Fruit fly (Drosophila melanogaster): Measurements from ENCODE around the gene CG9777.

CG9777 gene

DNA sequence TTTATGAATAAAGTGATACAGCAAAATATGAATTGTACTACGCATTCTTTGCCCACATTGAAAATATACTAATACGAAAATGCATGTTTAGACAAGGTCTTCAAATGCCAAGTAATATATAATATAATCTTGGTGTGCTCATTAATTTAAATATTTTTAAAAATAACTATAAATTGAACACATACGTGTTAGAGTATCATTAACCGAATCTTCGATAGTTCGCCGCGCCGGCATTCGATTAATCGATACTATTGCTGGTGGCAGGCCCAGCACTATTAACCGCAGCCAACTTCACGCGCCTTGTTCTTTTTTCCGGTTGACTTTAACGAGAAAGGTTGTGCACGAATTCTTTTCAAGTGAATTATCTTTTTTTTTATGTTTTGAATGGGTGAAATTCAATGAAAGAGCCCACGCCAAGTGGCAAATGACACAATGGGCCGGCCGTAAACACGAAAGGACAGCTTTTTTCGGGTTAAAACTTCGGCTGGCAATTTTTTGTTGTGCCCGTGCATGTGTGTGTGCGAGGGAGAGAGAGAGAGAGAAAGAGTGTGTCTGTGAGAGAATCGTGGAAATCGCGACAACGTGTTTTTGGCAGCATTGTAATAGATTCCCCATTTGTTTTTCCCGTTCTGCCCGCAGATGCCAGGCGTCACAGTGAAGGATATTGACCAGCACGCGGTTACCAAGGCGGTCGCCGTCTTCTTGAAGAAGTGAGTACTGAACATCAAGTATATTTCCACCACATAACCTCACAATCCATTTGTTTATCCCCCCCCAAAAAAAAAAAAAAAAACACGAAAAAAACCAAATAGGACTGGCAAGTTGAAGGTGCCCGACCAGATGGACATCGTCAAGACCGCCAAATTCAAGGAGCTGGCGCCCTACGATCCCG is 5.8 kb upstream of the CG9777 start, which contains the start of gene RpS19a (continued):
- TF ChIP-seq unc-4 (GFP tag; IDR thresholded peaks at IDR 0.05; ENCODE audit: partially characterized antibody) (no peak), pb (GFP tag; optimal IDR thresholded peaks at IDR 0.05) (peak; percentile 80), tup (GFP tag; optimal IDR thresholded peaks at IDR 0.05) (no peak), H2.0 (GFP tag; IDR thresholded peaks at IDR 0.05) (peak; percentile 61; the same call in 1 of the 2 replicates), Mrtf (GFP tag; IDR thresholded peaks at IDR 0.05) (peak; percentile 66; the same call in 2 of the 3 replicates), CG16815 (GFP tag; optimal IDR thresholded peaks at IDR 0.05) (peak; percentile 1), sna (GFP tag; IDR thresholded peaks at IDR 0.05; ENCODE audit: partially characterized antibody) (no peak), gem (tag; optimal IDR thresholded peaks at IDR 0.05) (peak; percentile 58), so (GFP tag; IDR thresholded peaks at IDR 0.05) (peak; percentile 75), ac (GFP tag; optimal IDR thresholded peaks at IDR 0.05) (peak; percentile 75), Hand (GFP tag; optimal IDR thresholded peaks at IDR 0.05) (peak; percentile 88), corto (GFP tag; optimal IDR thresholded peaks at IDR 0.05) (peak; percentile 2), Doc2 (GFP tag; IDR thresholded peaks at IDR 0.05) (no peak), CG12104 (GFP tag; optimal IDR thresholded peaks at IDR 0.05) (peak; percentile 84), lov (optimal IDR thresholded peaks at IDR 0.05) (no peak), lov (GFP tag; IDR thresholded peaks at IDR 0.05) (peak; percentile 94), bcd (GFP tag; optimal IDR thresholded peaks at IDR 0.05) (peak; percentile 82), crc (GFP tag; optimal IDR thresholded peaks at IDR 0.05) (peak; percentile 39), NfI (GFP tag; optimal IDR thresholded peaks at IDR 0.05) (peak; percentile 92), HmgZ (tag; optimal IDR thresholded peaks at IDR 0.05) (peak; percentile 28), Oli (tag; optimal IDR thresholded peaks at IDR 0.05) (peak; percentile 62), CG17912 (GFP tag; optimal IDR thresholded peaks at IDR 0.05) (peak; percentile 94), CG3281 (GFP tag; optimal IDR thresholded peaks at IDR 0.05) (peak; percentile 87), CG12391 (tag; optimal IDR thresholded peaks at IDR 0.05) (peak; percentile 72), CG13123 (GFP tag; optimal IDR thresholded peaks at IDR 0.05) (peak; percentile 91), Ets97D (GFP tag; optimal IDR thresholded peaks at IDR 0.05) (peak; percentile 99), CG10462 (GFP tag; optimal IDR thresholded peaks at IDR 0.05) (no peak), CG13287 (GFP tag; IDR thresholded peaks at IDR 0.05; ENCODE audit: partially characterized antibody) (no peak), CG2199 (GFP tag; IDR thresholded peaks at IDR 0.05) (peak; percentile 74; the same call in 1 of the 3 replicates), sqz (GFP tag; optimal IDR thresholded peaks at IDR 0.05) (peak; percentile 87), Lim3 (GFP tag; IDR thresholded peaks at IDR 0.05) (no peak), bsh (GFP tag; optimal IDR thresholded peaks at IDR 0.05) (peak; percentile 15 to 64), dimm (GFP tag; IDR thresholded peaks at IDR 0.05) (0 out of 2 replicates have a peak, but pooled peaks have one; percentile 20), Asciz (GFP tag; optimal IDR thresholded peaks at IDR 0.05) (peak; percentile 85), dpn (GFP tag; optimal IDR thresholded peaks at IDR 0.05) (peak; percentile 19 to 52), kah (GFP tag; optimal IDR thresholded peaks at IDR 0.05) (peak; percentile 60), CG14667 (GFP tag; IDR thresholded peaks at IDR 0.05) (no peak; the same call in 1 of the 2 replicates), CG11695 (GFP tag; IDR thresholded peaks at IDR 0.05) (peak; percentile 31; the same call in 1 of the 3 replicates), CG14710 (tag; optimal IDR thresholded peaks at IDR 0.05) (peak; percentile 86), CG10543 (GFP tag; optimal IDR thresholded peaks at IDR 0.05) (peak; percentile 91), dm (GFP tag; optimal IDR thresholded peaks at IDR 0.05) (peak; percentile 85), CG17802 (tag; optimal IDR thresholded peaks at IDR 0.05) (peak; percentile 80), CTCF (GFP tag; optimal IDR thresholded peaks at IDR 0.05) (peak; percentile 77), CG32532 (GFP tag; IDR thresholded peaks at IDR 0.05) (peak; percentile 84), CG5180 (GFP tag; optimal IDR thresholded peaks at IDR 0.05) (peak; percentile 73), ATbp (GFP tag; optimal IDR thresholded peaks at IDR 0.05) (peak; percentile 83), CG30020 (tag; optimal IDR thresholded peaks at IDR 0.05) (peak; percentile 44), emc (GFP tag; optimal IDR thresholded peaks at IDR 0.05) (no peak)
